Fruit fly (Drosophila melanogaster) whole organism, wandering third instar larva: Measurements from ENCODE around the gene PH4alphaMP.

ENCODE experiments used
- Abd-B ChIP-seq: fragments of >200 bp; optimal IDR thresholded peaks from 2 replicates; lab custom pipeline; 2017; ENCODE audit warnings: missing biosample characterization, missing genetic modification characterization
- HLH106 ChIP-seq: fragments of 200-800 bp; optimal IDR thresholded peaks from 3 replicates; lab custom pipeline; 2019; ENCODE audit warnings: missing biosample characterization, mild to moderate bottlenecking, missing genetic modification characterization, moderate library complexity
- Hnf4 ChIP-seq: fragments of 200-800 bp; sonication (Bioruptor generic); optimal IDR thresholded peaks from 2 replicates; lab custom pipeline; 2016; ENCODE audit warnings: missing biosample characterization, mild to moderate bottlenecking, missing genetic modification characterization
- br ChIP-seq: fragments of 200-800 bp; sonication (Bioruptor generic); optimal IDR thresholded peaks from 2 replicates; lab custom pipeline; 2016; ENCODE audit warnings: missing biosample characterization, missing genetic modification characterization
- ey ChIP-seq: fragments of 200-800 bp; sonication (Bioruptor generic); optimal IDR thresholded peaks from 2 replicates; lab custom pipeline; 2016; ENCODE audit warnings: missing biosample characterization, missing genetic modification characterization
- fru ChIP-seq: fragments of 200-800 bp; sonication (Bioruptor generic); optimal IDR thresholded peaks from 3 replicates; lab custom pipeline; 2016; ENCODE audit warnings: missing biosample characterization, mild to moderate bottlenecking, missing genetic modification characterization
- psq ChIP-seq: fragments of 200-800 bp; sonication (Bioruptor generic); optimal IDR thresholded peaks from 3 replicates; lab custom pipeline; 2017; ENCODE audit warnings: missing biosample characterization, mild to moderate bottlenecking, missing genetic modification characterization, moderate library complexity
- tai ChIP-seq: sonication (Bioruptor generic); optimal IDR thresholded peaks from 2 replicates; lab custom pipeline; 2016; ENCODE audit warnings: missing biosample characterization, missing genetic modification characterization
- usp ChIP-seq: fragments of >200 bp; optimal IDR thresholded peaks from 2 replicates; lab custom pipeline; 2017; ENCODE audit warnings: missing biosample characterization, missing genetic modification characterization

DNA sequence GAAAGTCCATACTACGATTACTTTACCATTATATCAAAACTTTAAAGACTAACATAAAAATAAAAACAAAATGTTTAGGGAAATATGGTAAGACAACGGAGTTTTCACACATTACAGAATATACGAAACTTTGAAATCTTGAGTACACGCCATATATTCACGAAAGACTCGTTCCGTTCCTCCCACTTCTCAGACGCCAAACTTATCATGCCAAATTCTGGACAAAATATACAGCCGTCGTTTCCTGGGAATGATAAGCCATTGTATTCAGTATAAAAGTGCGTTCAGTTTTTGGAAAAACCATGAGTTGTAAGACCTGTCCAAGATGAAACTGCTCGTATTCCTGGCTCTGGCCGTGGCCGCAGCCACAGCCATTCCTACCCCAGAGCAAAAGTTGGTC lies 7.3 kb downstream of the PH4alphaMP start, which contains the start of gene Jon99Fi:
- TF ChIP-seq usp (GFP tag; lab: Kevin White, UChicago) (no peak), ey (GFP tag; lab: Kevin White, UChicago) (no peak), HLH106 (tag; lab: Kevin White, UChicago) (no peak), br (no peak), tai (GFP tag; lab: Kevin White, UChicago) (no peak), Abd-B (GFP tag; lab: Kevin White, UChicago) (no peak), fru (GFP tag; lab: Kevin White, UChicago) (no peak), psq (no peak), Hnf4 (GFP tag; lab: Kevin White, UChicago) (no peak)
